Fruit fly (Drosophila melanogaster): ENCODE data around the gene Fdx1.

Gene Fdx1

DNA sequence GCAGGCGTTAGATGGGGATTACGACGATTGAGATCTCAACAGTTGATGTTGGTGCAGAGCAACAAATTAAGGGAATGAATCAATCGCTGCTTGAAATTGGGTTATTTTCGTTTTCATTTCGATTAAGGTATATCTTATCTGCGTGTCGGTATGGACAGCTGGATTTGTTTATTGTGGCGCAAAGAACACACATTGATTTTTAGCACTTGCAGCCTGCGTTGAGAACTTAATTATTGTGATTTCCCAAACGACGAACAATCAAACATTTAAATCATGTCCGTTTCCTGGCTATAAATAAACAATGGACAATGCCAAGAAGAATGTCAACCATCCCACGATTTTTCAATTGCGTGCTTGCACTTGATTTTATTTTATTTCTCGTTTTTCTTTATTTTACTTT, 27.0 kb upstream of the Fdx1 start:
- no peak for TF ChIP-seq dmrt93B (GFP tag; optimal IDR thresholded peaks at IDR 0.05)
- no peak for TF ChIP-seq Vsx2 (GFP tag; optimal IDR thresholded peaks at IDR 0.05; ENCODE audit: partially characterized antibody)
- peak; percentile 12 for TF ChIP-seq tai (GFP tag; optimal IDR thresholded peaks at IDR 0.05)
- no peak for TF ChIP-seq Rel (GFP tag; optimal IDR thresholded peaks at IDR 0.05)
- TF ChIP-seq Rel (tag; optimal IDR thresholded peaks at IDR 0.05) = peak; percentile 62
- no peak for TF ChIP-seq OdsH (GFP tag; optimal IDR thresholded peaks at IDR 0.05)
- TF ChIP-seq Jra (GFP tag; optimal IDR thresholded peaks at IDR 0.05) = no peak
- no peak for TF ChIP-seq Hr83 (GFP tag; optimal IDR thresholded peaks at IDR 0.05; ENCODE audit: poor library complexity, severe bottlenecking)
- no peak for TF ChIP-seq sv (GFP tag; optimal IDR thresholded peaks at IDR 0.05)
- no peak for TF ChIP-seq Sp1 (GFP tag; optimal IDR thresholded peaks at IDR 0.05)
- TF ChIP-seq woc (GFP tag; optimal IDR thresholded peaks at IDR 0.05) = peak; percentile 18
- TF ChIP-seq lola (GFP tag; optimal IDR thresholded peaks at IDR 0.05) = no peak
- no peak for TF ChIP-seq Myc (optimal IDR thresholded peaks at IDR 0.05)
- no peak for TF ChIP-seq brk (GFP tag; optimal IDR thresholded peaks at IDR 0.05)
- TF ChIP-seq br (GFP tag; optimal IDR thresholded peaks at IDR 0.05) = no peak
- TF ChIP-seq dsf (GFP tag; optimal IDR thresholded peaks at IDR 0.05; ENCODE audit: borderline replicate concordance) = no peak
- TF ChIP-seq Hnf4 (GFP tag; optimal IDR thresholded peaks at IDR 0.05) = no peak

DNA sequence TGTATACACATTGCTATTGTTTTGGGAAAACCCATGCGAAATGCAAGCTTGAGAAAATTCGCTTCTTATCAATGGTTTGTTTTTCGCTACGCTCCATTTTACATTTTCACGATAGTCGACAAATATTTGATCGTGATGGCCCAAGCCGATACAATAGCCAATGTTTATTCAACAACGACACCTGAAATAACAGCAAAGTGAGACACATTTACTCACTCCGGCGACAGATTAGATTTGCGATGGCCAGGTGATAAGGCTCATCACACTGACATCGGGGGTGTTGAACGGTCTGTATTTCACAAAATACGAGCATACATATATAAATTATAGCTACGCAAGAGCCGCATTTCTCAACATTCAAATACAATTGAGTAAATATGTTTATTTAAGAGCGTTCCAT, 26.1 kb upstream of the Fdx1 start:
- no peak for TF ChIP-seq dmrt93B (GFP tag; optimal IDR thresholded peaks at IDR 0.05)
- no peak for TF ChIP-seq lola (GFP tag; optimal IDR thresholded peaks at IDR 0.05)
- no peak for TF ChIP-seq Dif (GFP tag; optimal IDR thresholded peaks at IDR 0.05; ENCODE audit: partially characterized antibody)
- no peak for TF ChIP-seq Vsx2 (GFP tag; optimal IDR thresholded peaks at IDR 0.05; ENCODE audit: partially characterized antibody)
- TF ChIP-seq CG9705 (GFP tag; optimal IDR thresholded peaks at IDR 0.05) = no peak
- TF ChIP-seq Hr78 (GFP tag; optimal IDR thresholded peaks at IDR 0.05) = no peak
- TF ChIP-seq brk (GFP tag; optimal IDR thresholded peaks at IDR 0.05) = peak; percentile 23
- TF ChIP-seq psq (GFP tag; optimal IDR thresholded peaks at IDR 0.05) = no peak
- peak; percentile 69 for TF ChIP-seq tai (GFP tag; optimal IDR thresholded peaks at IDR 0.05)
- TF ChIP-seq Myc (optimal IDR thresholded peaks at IDR 0.05) = no peak
- no peak for TF ChIP-seq sv (GFP tag; optimal IDR thresholded peaks at IDR 0.05)
- peak; percentile 46 for TF ChIP-seq CG32264 (GFP tag; optimal IDR thresholded peaks at IDR 0.05)
- peak; percentile 20 for TF ChIP-seq ey (GFP tag; optimal IDR thresholded peaks at IDR 0.05)
- no peak for TF ChIP-seq CrebA (GFP tag; optimal IDR thresholded peaks at IDR 0.05; ENCODE audit: borderline replicate concordance)
- TF ChIP-seq GATAd (GFP tag; optimal IDR thresholded peaks at IDR 0.05) = peak; percentile 8
- TF ChIP-seq dl (GFP tag; optimal IDR thresholded peaks at IDR 0.05; ENCODE audit: insufficient read depth in 1 of 2, partially characterized antibody in 2 of 2) = no peak
- TF ChIP-seq foxo (GFP tag; optimal IDR thresholded peaks at IDR 0.05) = peak in 1 of 2 experiments; percentile 51
- TF ChIP-seq woc (GFP tag; optimal IDR thresholded peaks at IDR 0.05) = no peak
- TF ChIP-seq fru (GFP tag; optimal IDR thresholded peaks at IDR 0.05) = peak; percentile 20
- no peak for TF ChIP-seq jim (GFP tag; optimal IDR thresholded peaks at IDR 0.05)
- no peak for TF ChIP-seq Abd-B (GFP tag; optimal IDR thresholded peaks at IDR 0.05)
- TF ChIP-seq Rel (GFP tag; optimal IDR thresholded peaks at IDR 0.05) = peak; percentile 19
- peak; percentile 84 for TF ChIP-seq Rel (tag; optimal IDR thresholded peaks at IDR 0.05)
- no peak for TF ChIP-seq usp (GFP tag; optimal IDR thresholded peaks at IDR 0.05)
- no peak for TF ChIP-seq sage (GFP tag; optimal IDR thresholded peaks at IDR 0.05)
- no peak for TF ChIP-seq Mio (GFP tag; optimal IDR thresholded peaks at IDR 0.05)
- TF ChIP-seq Jra (GFP tag; optimal IDR thresholded peaks at IDR 0.05) = peak; percentile 38
- TF ChIP-seq OdsH (GFP tag; optimal IDR thresholded peaks at IDR 0.05) = peak; percentile 55
- no peak for TF ChIP-seq pan (optimal IDR thresholded peaks at IDR 0.05)
- peak; percentile 43 for TF ChIP-seq br (GFP tag; optimal IDR thresholded peaks at IDR 0.05)
- peak; percentile 97 for TF ChIP-seq Hr83 (GFP tag; optimal IDR thresholded peaks at IDR 0.05; ENCODE audit: poor library complexity, severe bottlenecking)
- no peak for TF ChIP-seq Dfd (GFP tag; optimal IDR thresholded peaks at IDR 0.05)
- peak; percentile 68 for TF ChIP-seq rgr (GFP tag; optimal IDR thresholded peaks at IDR 0.05)
- peak; percentile 38 for TF ChIP-seq Sp1 (GFP tag; optimal IDR thresholded peaks at IDR 0.05)
- peak; percentile 11 for TF ChIP-seq HLH106 (tag; optimal IDR thresholded peaks at IDR 0.05)
- peak; percentile 75 for TF ChIP-seq h (GFP tag; optimal IDR thresholded peaks at IDR 0.05)
- no peak for TF ChIP-seq N (GFP tag; optimal IDR thresholded peaks at IDR 0.05)
- peak; percentile 40 for TF ChIP-seq Hnf4 (GFP tag; optimal IDR thresholded peaks at IDR 0.05)
- no peak for TF ChIP-seq dsf (GFP tag; optimal IDR thresholded peaks at IDR 0.05; ENCODE audit: borderline replicate concordance)
